Fruit fly (Drosophila melanogaster) whole organism, prepupa: ENCODE data around the gene Rassf.

Experiments
- Blimp-1 ChIP-seq: fragments of 200-800 bp; sonication (Bioruptor generic); optimal IDR thresholded peaks from 3 replicates; lab custom pipeline; 2017; ENCODE audit warnings: missing biosample characterization, missing genetic modification characterization, mild to moderate bottlenecking, moderate library complexity, missing genetic modification reagents
- CG10631 ChIP-seq: fragments of 200-800 bp; sonication (Bioruptor generic); optimal IDR thresholded peaks from 2 replicates; lab custom pipeline; 2016; ENCODE audit warnings: missing biosample characterization, missing genetic modification characterization
- CG10669 ChIP-seq: fragments of 200-800 bp; sonication (Bioruptor generic); optimal IDR thresholded peaks from 3 replicates; lab custom pipeline; 2018; ENCODE audit warnings: missing biosample characterization, mild to moderate bottlenecking, missing genetic modification characterization, moderate library complexity
- CG11294 ChIP-seq: fragments of 200-800 bp; sonication (Bioruptor generic); IDR thresholded peaks from 2 replicates; pipeline ENCODE4 v1.3.6; 2022; ENCODE audit warnings: missing biosample characterization, missing genetic modification characterization
- CG11762 ChIP-seq: fragments of 200-800 bp; sonication (Bioruptor generic); optimal IDR thresholded peaks from 3 replicates; lab custom pipeline; 2016; ENCODE audit warnings: missing biosample characterization, missing genetic modification characterization; ENCODE audit not compliant: insufficient read depth
- CG15336 ChIP-seq: fragments of 200-800 bp; sonication (Bioruptor generic); IDR thresholded peaks from 2 replicates; pipeline ENCODE4 v1.3.6; 2022; ENCODE audit warnings: missing biosample characterization, missing genetic modification characterization
- CG1621 ChIP-seq: fragments of 200-800 bp; sonication (Bioruptor generic); optimal IDR thresholded peaks from 3 replicates; lab custom pipeline; 2018; ENCODE audit warnings: missing biosample characterization, mild to moderate bottlenecking, missing genetic modification characterization
- CG16779 ChIP-seq: fragments of 200-800 bp; sonication (Bioruptor generic); optimal IDR thresholded peaks from 3 replicates; lab custom pipeline; 2017; ENCODE audit warnings: missing biosample characterization, mild to moderate bottlenecking, missing genetic modification characterization
- CG3032 ChIP-seq: fragments of 200-800 bp; optimal IDR thresholded peaks from 2 replicates; lab custom pipeline; 2019; ENCODE audit warnings: missing biosample characterization, mild to moderate bottlenecking, missing genetic modification characterization, moderate library complexity
- CG31627 ChIP-seq: fragments of 200-800 bp; sonication (Bioruptor generic); optimal IDR thresholded peaks from 3 replicates; lab custom pipeline; 2016; ENCODE audit warnings: missing biosample characterization, missing genetic modification characterization
- CG32006 ChIP-seq: fragments of 200-800 bp; sonication (Bioruptor generic); optimal IDR thresholded peaks from 3 replicates; lab custom pipeline; 2017; ENCODE audit warnings: missing biosample characterization, mild to moderate bottlenecking, missing genetic modification characterization
- CG34406 ChIP-seq: fragments of 200-800 bp; sonication (Bioruptor generic); optimal IDR thresholded peaks from 3 replicates; lab custom pipeline; 2016; ENCODE audit warnings: missing biosample characterization, missing genetic modification characterization
- CG6163 ChIP-seq: fragments of 200-800 bp; sonication (Bioruptor generic); IDR thresholded peaks from 3 replicates; pipeline ENCODE4 v1.3.6; 2022; ENCODE audit warnings: missing biosample characterization, missing genetic modification characterization
- CG6276 ChIP-seq: fragments of 200-800 bp; sonication (Bioruptor generic); optimal IDR thresholded peaks from 2 replicates; lab custom pipeline; 2017; ENCODE audit warnings: missing biosample characterization, mild to moderate bottlenecking, missing genetic modification characterization
- CG6792 ChIP-seq: fragments of 200-800 bp; sonication (Bioruptor generic); optimal IDR thresholded peaks from 3 replicates; lab custom pipeline; 2016; ENCODE audit warnings: missing biosample characterization, missing genetic modification characterization
- CG6808 ChIP-seq: fragments of 200-800 bp; sonication (Bioruptor generic); optimal IDR thresholded peaks from 3 replicates; lab custom pipeline; 2017; ENCODE audit warnings: missing biosample characterization, missing genetic modification characterization, mild to moderate bottlenecking, moderate library complexity, missing genetic modification reagents
- CG6854 ChIP-seq: fragments of 200-800 bp; sonication (Bioruptor generic); optimal IDR thresholded peaks from 2 replicates; lab custom pipeline; 2017; ENCODE audit warnings: missing biosample characterization, mild to moderate bottlenecking, missing genetic modification characterization
- CG7368 ChIP-seq: fragments of 200-800 bp; sonication (Bioruptor generic); optimal IDR thresholded peaks from 3 replicates; lab custom pipeline; 2016; ENCODE audit warnings: missing biosample characterization, missing genetic modification characterization
- CG8119 ChIP-seq: fragments of 200-800 bp; sonication (Bioruptor generic); IDR thresholded peaks from 3 replicates; pipeline ENCODE4 v1.3.6; 2022; ENCODE audit warnings: missing biosample characterization, missing genetic modification characterization
- CG8319 ChIP-seq: fragments of 200-800 bp; sonication (Bioruptor generic); optimal IDR thresholded peaks from 3 replicates; lab custom pipeline; 2016; ENCODE audit warnings: missing biosample characterization, missing genetic modification characterization
- CG8632 ChIP-seq: fragments of 200-800 bp; sonication (Bioruptor generic); optimal IDR thresholded peaks from 3 replicates; lab custom pipeline; 2016; ENCODE audit warnings: missing biosample characterization, missing genetic modification characterization
- CG9139 ChIP-seq: fragments of 200-800 bp; sonication (Bioruptor generic); optimal IDR thresholded peaks from 3 replicates; lab custom pipeline; 2017; ENCODE audit warnings: missing biosample characterization, mild to moderate bottlenecking, missing genetic modification characterization
- Eip75B ChIP-seq: fragments of 200-800 bp; sonication (Bioruptor generic); optimal IDR thresholded peaks from 3 replicates; lab custom pipeline; 2016; ENCODE audit warnings: missing biosample characterization, missing genetic modification characterization
- Eip78C ChIP-seq: fragments of 200-800 bp; sonication (Bioruptor generic); peaks from one replicate; lab custom pipeline; 2016; ENCODE audit warnings: missing biosample characterization, missing genetic modification characterization
- Eip93F ChIP-seq: fragments of 200-800 bp; sonication (Bioruptor generic); optimal IDR thresholded peaks from 2 replicates; lab custom pipeline; 2016; ENCODE audit warnings: missing biosample characterization, mild to moderate bottlenecking, missing genetic modification characterization
- Ets21C ChIP-seq: fragments of 200-800 bp; sonication (Bioruptor generic); optimal IDR thresholded peaks from 3 replicates; lab custom pipeline; 2016; ENCODE audit warnings: missing biosample characterization, missing genetic modification characterization
- Ets96B ChIP-seq: fragments of 200-800 bp; optimal IDR thresholded peaks from 2 replicates; lab custom pipeline; 2019; ENCODE audit warnings: missing biosample characterization, mild to moderate bottlenecking, missing genetic modification characterization, moderate library complexity
- Gug ChIP-seq: fragments of 200-800 bp; sonication (Bioruptor generic); IDR thresholded peaks from 2 replicates; pipeline ENCODE4 v1.3.6; 2022; ENCODE audit warnings: missing biosample characterization, missing genetic modification characterization
- Hr38 ChIP-seq: sonication (Bioruptor generic); optimal IDR thresholded peaks from 2 replicates; lab custom pipeline; 2016; ENCODE audit warnings: missing biosample characterization, missing genetic modification characterization
- Hr39 ChIP-seq: fragments of 200-800 bp; sonication (Bioruptor generic); optimal IDR thresholded peaks from 2 replicates; lab custom pipeline; 2016; ENCODE audit warnings: missing biosample characterization, missing genetic modification characterization
- Hr4 ChIP-seq: fragments of 200-800 bp; sonication (Bioruptor generic); optimal IDR thresholded peaks from 3 replicates; lab custom pipeline; 2016; ENCODE audit warnings: missing biosample characterization, missing genetic modification characterization
- OdsH ChIP-seq: fragments of 200-800 bp; sonication (Bioruptor generic); optimal IDR thresholded peaks from 3 replicates; lab custom pipeline; 2016; ENCODE audit warnings: missing biosample characterization, missing genetic modification characterization
- Smox ChIP-seq: fragments of 200-800 bp; sonication (Bioruptor generic); optimal IDR thresholded peaks from 3 replicates; lab custom pipeline; 2016; ENCODE audit warnings: missing biosample characterization, missing genetic modification characterization
- Sox14 ChIP-seq: fragments of 200-800 bp; sonication (Bioruptor generic); optimal IDR thresholded peaks from 3 replicates; lab custom pipeline; 2016; ENCODE audit warnings: missing biosample characterization, missing genetic modification characterization
- Sox15 ChIP-seq: fragments of 200-800 bp; sonication (Bioruptor generic); optimal IDR thresholded peaks from 3 replicates; lab custom pipeline; 2016; ENCODE audit warnings: missing biosample characterization, missing genetic modification characterization
- achi ChIP-seq: fragments of 200-800 bp; sonication (Bioruptor generic); optimal IDR thresholded peaks from 3 replicates; lab custom pipeline; 2016; ENCODE audit warnings: missing biosample characterization, missing genetic modification characterization
- cyc ChIP-seq: fragments of 200-800 bp; sonication (Bioruptor generic); optimal IDR thresholded peaks from 3 replicates; lab custom pipeline; 2016; ENCODE audit warnings: missing biosample characterization, missing genetic modification characterization
- eg ChIP-seq: fragments of 200-800 bp; sonication (Bioruptor generic); IDR thresholded peaks from 3 replicates; pipeline ENCODE4 v1.3.6; 2022; ENCODE audit warnings: missing biosample characterization, missing genetic modification characterization
- esn ChIP-seq: fragments of 200-800 bp; sonication (Bioruptor generic); optimal IDR thresholded peaks from 2 replicates; lab custom pipeline; 2016; ENCODE audit warnings: missing biosample characterization, mild to moderate bottlenecking, missing genetic modification characterization, moderate library complexity
- fd59A ChIP-seq: fragments of 200-800 bp; sonication (Bioruptor generic); optimal IDR thresholded peaks from 2 replicates; lab custom pipeline; 2017; ENCODE audit warnings: missing biosample characterization, mild to moderate bottlenecking, missing genetic modification characterization, missing genetic modification reagents
- fd85E ChIP-seq: fragments of 200-800 bp; sonication (Bioruptor generic); optimal IDR thresholded peaks from 3 replicates; lab custom pipeline; 2016; ENCODE audit warnings: missing biosample characterization, missing genetic modification characterization
- lz ChIP-seq: fragments of 200-800 bp; sonication (Bioruptor generic); optimal IDR thresholded peaks from 3 replicates; lab custom pipeline; 2016; ENCODE audit warnings: missing biosample characterization, missing genetic modification characterization
- net ChIP-seq: fragments of 200-800 bp; sonication (Bioruptor generic); optimal IDR thresholded peaks from 3 replicates; lab custom pipeline; 2016; ENCODE audit warnings: missing biosample characterization, missing genetic modification characterization
- pdm3 ChIP-seq: fragments of 200-800 bp; sonication (Bioruptor generic); optimal IDR thresholded peaks from 3 replicates; lab custom pipeline; 2016; ENCODE audit warnings: missing biosample characterization, missing genetic modification characterization
- salr ChIP-seq, 2 experiments: fragments of 200-800 bp; sonication (Bioruptor generic); optimal IDR thresholded peaks; 3 replicates each; lab custom pipeline; 2016 to 2018; ENCODE audit warnings: missing biosample characterization in 2 of 2, missing genetic modification characterization in 2 of 2, mild to moderate bottlenecking in 1 of 2
- spab ChIP-seq: fragments of 200-800 bp; sonication (Bioruptor generic); optimal IDR thresholded peaks from 2 replicates; lab custom pipeline; 2017; ENCODE audit warnings: missing biosample characterization, mild to moderate bottlenecking, missing genetic modification characterization, missing genetic modification reagents
- ss ChIP-seq, 2 experiments: fragments of 200-800 bp; sonication (Bioruptor generic); optimal IDR thresholded peaks; 2 replicates in 1 of 2; 3 replicates in 1 of 2; lab custom pipeline; 2017 to 2018; ENCODE audit warnings: mild to moderate bottlenecking in 2 of 2, missing biosample characterization in 2 of 2, missing genetic modification characterization in 2 of 2, moderate library complexity in 1 of 2
- svp ChIP-seq: fragments of 200-800 bp; sonication (Bioruptor generic); peaks from one replicate; lab custom pipeline; 2016; ENCODE audit warnings: missing biosample characterization, missing genetic modification characterization
- vri ChIP-seq: fragments of 200-800 bp; sonication (Bioruptor generic); optimal IDR thresholded peaks from 3 replicates; lab custom pipeline; 2016; ENCODE audit warnings: missing biosample characterization, mild to moderate bottlenecking, missing genetic modification characterization

Rassf gene

dm6 chr3R:23149021-23149571, 31.4 kb upstream of the Rassf start (continued):
- peak; percentile 80 for TF ChIP-seq fd59A (GFP tag; lab: Kevin White, UChicago)
- peak; percentile 85 for TF ChIP-seq esn
- peak; percentile 66 for TF ChIP-seq CG15336 (GFP tag; lab: Robert Waterston, UW)
- TF ChIP-seq Blimp-1 (GFP tag; lab: Kevin White, UChicago), result peak; percentile 71
- peak; percentile 78 for TF ChIP-seq CG16779
- TF ChIP-seq CG8319, result peak; percentile 24
- TF ChIP-seq cyc, result peak; percentile 56
- TF ChIP-seq net (GFP tag; lab: Kevin White, UChicago), result peak; percentile 69
- TF ChIP-seq Hr4, result peak; percentile 10

DNA sequence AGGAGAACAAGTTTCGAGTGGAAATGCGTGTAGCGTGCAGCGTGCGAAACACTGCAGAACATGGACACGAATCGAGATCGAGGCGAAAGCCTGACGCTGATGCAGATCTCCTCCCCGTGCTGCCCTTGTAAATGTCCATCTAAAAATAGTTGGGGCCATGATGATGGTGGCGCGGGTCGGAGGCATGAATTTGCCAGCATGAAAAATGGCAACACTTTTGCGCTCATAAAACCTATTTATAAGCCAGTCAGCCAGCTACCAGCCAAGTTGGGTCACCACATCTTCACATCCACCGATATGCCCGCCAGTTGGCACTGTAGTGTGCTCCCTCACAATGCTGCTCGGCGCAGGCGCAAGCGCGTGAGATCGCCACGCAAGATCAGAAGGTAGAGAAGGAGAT, 30.7 kb upstream of the Rassf start:
- TF ChIP-seq CG1621 (tag; lab: Kevin White, UChicago) (peak; percentile 9), CG8632 (peak; percentile 18), Ets96B (tag; lab: Kevin White, UChicago) (peak; percentile 56), fd85E (no peak), CG11762 (GFP tag; lab: Kevin White, UChicago) (no peak), Eip93F (GFP tag; lab: Kevin White, UChicago) (no peak), Gug (GFP tag; lab: Robert Waterston, UW) (no peak), net (GFP tag; lab: Kevin White, UChicago) (no peak), Ets21C (GFP tag; lab: Kevin White, UChicago) (peak; percentile 63), CG16779 (no peak), CG15336 (GFP tag; lab: Robert Waterston, UW) (no peak), Eip78C (GFP tag; lab: Kevin White, UChicago) (peak; percentile 91), CG11294 (GFP tag; lab: Robert Waterston, UW) (no peak), CG7368 (GFP tag; lab: Kevin White, UChicago) (peak; percentile 42), CG31627 (GFP tag; lab: Kevin White, UChicago) (peak; percentile 72), CG6808 (GFP tag; lab: Kevin White, UChicago) (peak; percentile 27), svp (GFP tag; lab: Kevin White, UChicago) (peak; percentile 82), CG8319 (peak; percentile 66), eg (GFP tag; lab: Robert Waterston, UW) (no peak), CG34406 (GFP tag; lab: Kevin White, UChicago) (peak; percentile 48), CG6276 (GFP tag; lab: Kevin White, UChicago) (peak; percentile 5), Sox14 (peak; percentile 54), achi (GFP tag; lab: Kevin White, UChicago) (peak; percentile 29), ss (GFP tag; optimal IDR thresholded peaks at IDR 0.05; lab: Kevin White, UChicago) (peak in 1 of 2 experiments; percentile 97), Hr4 (no peak), CG10631 (GFP tag; lab: Kevin White, UChicago) (no peak), CG3032 (peak; percentile 59), cyc (peak; percentile 78), Eip75B (GFP tag; lab: Kevin White, UChicago) (peak; percentile 61), esn (peak; percentile 72), vri (GFP tag; lab: Kevin White, UChicago) (no peak), CG6792 (GFP tag; lab: Kevin White, UChicago) (peak; percentile 69), Hr39 (GFP tag; lab: Kevin White, UChicago) (peak; percentile 74), CG10669 (peak; percentile 56), CG8119 (no peak), salr (GFP tag; optimal IDR thresholded peaks at IDR 0.05; lab: Kevin White, UChicago) (no peak), Hr38 (no peak), Sox15 (GFP tag; lab: Kevin White, UChicago) (peak; percentile 58), CG9139 (GFP tag; lab: Kevin White, UChicago) (no peak), lz (GFP tag; lab: Kevin White, UChicago) (peak; percentile 76), CG6854 (GFP tag; lab: Kevin White, UChicago) (no peak), Smox (GFP tag; lab: Kevin White, UChicago) (peak; percentile 71), pdm3 (GFP tag; lab: Kevin White, UChicago) (peak; percentile 56), spab (GFP tag; lab: Kevin White, UChicago) (no peak), OdsH (GFP tag; lab: Kevin White, UChicago) (peak; percentile 54), Blimp-1 (GFP tag; lab: Kevin White, UChicago) (no peak), CG32006 (GFP tag; lab: Kevin White, UChicago) (peak; percentile 39), CG6163 (GFP tag; lab: Robert Waterston, UW) (no peak; the same call in 1 of the 3 replicates)
